Worm (Caenorhabditis elegans): ENCODE data around the gene F23B12.7.

DNA sequence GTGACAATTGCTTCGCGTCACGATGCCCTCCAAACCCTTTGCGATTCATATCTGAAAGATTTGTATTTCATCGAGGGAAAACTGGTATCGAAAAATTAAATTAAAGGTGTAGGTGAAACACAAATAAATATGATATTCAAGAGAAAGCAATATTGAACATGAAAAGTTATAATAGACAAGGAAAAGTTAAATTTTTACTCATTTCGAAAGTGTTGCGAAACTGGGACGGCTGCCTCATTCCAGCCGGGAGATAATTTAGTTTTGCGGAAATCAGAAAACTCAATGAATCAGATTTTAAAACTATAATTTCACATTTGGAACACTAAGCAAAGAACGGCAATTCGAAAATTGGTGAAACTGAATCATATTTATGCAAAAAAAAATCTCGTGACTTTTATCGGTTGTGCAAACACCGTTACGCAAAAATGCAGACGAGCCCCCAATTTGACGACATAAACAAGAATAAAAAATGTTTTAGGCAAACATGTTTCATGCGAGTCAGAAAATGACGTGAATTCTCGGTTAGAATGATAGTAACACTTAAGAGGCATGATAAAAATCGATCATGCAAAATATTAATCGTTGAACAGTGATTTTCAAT, 34.4 kb upstream of the F23B12.7 start, which contains the start of the genes nxf-1 and C15H11.11:
- TF ChIP-seq F49E8.2 (tag; optimal IDR thresholded peaks at IDR 0.05; ENCODE audit: borderline replicate concordance): no peak
- TF ChIP-seq nhr-10 (tag; optimal IDR thresholded peaks at IDR 0.05): no peak
- peak; percentile 73 for TF ChIP-seq nhr-6 (tag; optimal IDR thresholded peaks at IDR 0.05)
- TF ChIP-seq mxl-3 (GFP tag; optimal IDR thresholded peaks at IDR 0.05): peak; percentile 14
- no peak for TF ChIP-seq aha-1 (tag)

All from whole organism, L4 larva.